Worm (Caenorhabditis elegans) whole organism, young adult: ENCODE results near the gene ckb-3.
"Not testable (repeated sequence)": the region's sequence is repeated elsewhere in the genome, so short reads cannot be mapped to it uniquely, and the experiment has no call there.

Experiments
- B0261.1 ChIP-seq: sonication (generic microtip); optimal IDR thresholded peaks from 2 replicates; lab custom pipeline; 2016; ENCODE audit warnings: mild to moderate bottlenecking, missing genetic modification characterization, moderate library complexity, missing compliant biosample characterization
- C06A6.2 ChIP-seq: fragments of 200-800 bp; sonication (Bioruptor generic); conservative IDR thresholded peaks from 2 replicates; pipeline ENCODE4 v1.3.6; 2022; ENCODE audit warnings: missing genetic modification characterization, missing compliant biosample characterization
- C17E4.6 ChIP-seq: fragments of 200-800 bp; sonication (Bioruptor generic); IDR thresholded peaks from 2 replicates; pipeline ENCODE4 v1.3.6; 2022; ENCODE audit warnings: missing genetic modification reagents, missing genetic modification characterization, missing compliant biosample characterization
- F22D6.2 ChIP-seq: sonication (generic microtip); optimal IDR thresholded peaks from 2 replicates; lab custom pipeline; 2016; ENCODE audit warnings: mild to moderate bottlenecking, missing genetic modification characterization, missing compliant biosample characterization
- F23B12.7 ChIP-seq: sonication (generic microtip); optimal IDR thresholded peaks from 2 replicates; lab custom pipeline; 2017; ENCODE audit warnings: missing genetic modification characterization, mild to moderate bottlenecking, missing compliant biosample characterization, antibody characterized with exemption, moderate library complexity; ENCODE audit not compliant: insufficient read depth
- F33H1.4 ChIP-seq: fragments of 200-800 bp; sonication (Bioruptor generic); IDR thresholded peaks from 2 replicates; pipeline ENCODE4 v1.3.6; 2022; ENCODE audit warnings: missing genetic modification reagents, missing genetic modification characterization, missing compliant biosample characterization
- K12H6.12 ChIP-seq: fragments of 200-800 bp; sonication (Bioruptor generic); optimal IDR thresholded peaks from 2 replicates; lab custom pipeline; 2018; ENCODE audit warnings: mild to moderate bottlenecking, missing genetic modification characterization, missing compliant biosample characterization
- Y53F4B.3 ChIP-seq: fragments of 200-800 bp; sonication (Bioruptor generic); IDR thresholded peaks from 2 replicates; pipeline ENCODE4 v1.3.6; 2022; ENCODE audit warnings: missing genetic modification reagents, missing genetic modification characterization, missing compliant biosample characterization
- Y53G8AR.9 ChIP-seq: fragments of 200-800 bp; sonication (Bioruptor generic); conservative IDR thresholded peaks from 2 replicates; pipeline ENCODE4 v1.3.6; 2022; ENCODE audit warnings: missing genetic modification reagents, missing genetic modification characterization, missing compliant biosample characterization
- Y56A3A.18 ChIP-seq: fragments of 200-800 bp; sonication (Bioruptor generic); IDR thresholded peaks from 2 replicates; pipeline ENCODE4 v1.3.6; 2022; ENCODE audit warnings: missing genetic modification reagents, missing genetic modification characterization, missing compliant biosample characterization
- Y95B8A.8 ChIP-seq: fragments of 200-800 bp; sonication (Bioruptor generic); IDR thresholded peaks from 2 replicates; pipeline ENCODE4 v1.3.6; 2022; ENCODE audit warnings: missing genetic modification reagents, missing genetic modification characterization, missing compliant biosample characterization
- ZK185.1 ChIP-seq: sonication (generic microtip); optimal IDR thresholded peaks from 2 replicates; lab custom pipeline; 2016; ENCODE audit warnings: mild to moderate bottlenecking, missing genetic modification characterization, missing compliant biosample characterization; ENCODE audit not compliant: poor library complexity, severe bottlenecking
- atf-7 ChIP-seq: sonication (generic microtip); optimal IDR thresholded peaks from 2 replicates; lab custom pipeline; 2017; ENCODE audit warnings: mild to moderate bottlenecking, missing genetic modification characterization, missing compliant biosample characterization
- attf-5 ChIP-seq: fragments of 200-800 bp; sonication (Bioruptor generic); optimal IDR thresholded peaks from 2 replicates; lab custom pipeline; 2018; ENCODE audit warnings: mild to moderate bottlenecking, missing genetic modification characterization, missing compliant biosample characterization
- cebp-2 ChIP-seq: fragments of 200-800 bp; sonication (Bioruptor generic); IDR thresholded peaks from 2 replicates; pipeline ENCODE4 v1.3.6; 2022; ENCODE audit warnings: missing genetic modification characterization, missing compliant biosample characterization
- ceh-40 ChIP-seq: fragments of 200-800 bp; sonication (Bioruptor generic); IDR thresholded peaks from 2 replicates; pipeline ENCODE4 v1.3.6; 2022; ENCODE audit warnings: missing genetic modification characterization, missing compliant biosample characterization
- chd-7 ChIP-seq: sonication (generic microtip); optimal IDR thresholded peaks from 2 replicates; lab custom pipeline; 2016; ENCODE audit warnings: mild to moderate bottlenecking, missing genetic modification characterization, moderate library complexity, missing compliant biosample characterization
- egl-44 ChIP-seq: fragments of 200-800 bp; sonication (Bioruptor generic); IDR thresholded peaks from 2 replicates; pipeline ENCODE4 v1.3.6; 2022; ENCODE audit warnings: missing genetic modification reagents, missing genetic modification characterization, missing compliant biosample characterization
- egrh-3 ChIP-seq: fragments of 200-800 bp; sonication (Bioruptor generic); IDR thresholded peaks from 2 replicates; pipeline ENCODE4 v1.3.6; 2022; ENCODE audit warnings: missing genetic modification reagents, missing genetic modification characterization, missing compliant biosample characterization
- ekl-4 ChIP-seq: fragments of 200-800 bp; sonication (Bioruptor generic); IDR thresholded peaks from 2 replicates; pipeline ENCODE4 v1.3.6; 2022; ENCODE audit warnings: missing genetic modification reagents, missing genetic modification characterization, missing compliant biosample characterization
- fkh-3 ChIP-seq: sonication (generic microtip); optimal IDR thresholded peaks from 2 replicates; lab custom pipeline; 2016; ENCODE audit warnings: mild to moderate bottlenecking, missing genetic modification characterization, missing compliant biosample characterization
- him-1 ChIP-seq: sonication (generic microtip); optimal IDR thresholded peaks from 2 replicates; lab custom pipeline; 2016; ENCODE audit warnings: missing genotype, missing genetic modification reagents, missing genetic modification characterization, missing compliant biosample characterization
- hlh-12 ChIP-seq: sonication (generic microtip); optimal IDR thresholded peaks from 2 replicates; lab custom pipeline; 2016; ENCODE audit warnings: missing genetic modification characterization, missing compliant biosample characterization
- hmg-1.2 ChIP-seq: fragments of 200-800 bp; sonication (Bioruptor generic); IDR thresholded peaks from 2 replicates; pipeline ENCODE4 v1.3.6; 2022; ENCODE audit warnings: missing genetic modification reagents, missing genetic modification characterization, missing compliant biosample characterization
- lin-40 ChIP-seq: sonication (generic microtip); optimal IDR thresholded peaks from 2 replicates; lab custom pipeline; 2016; ENCODE audit warnings: missing genetic modification characterization, mild to moderate bottlenecking, missing compliant biosample characterization, missing genotype, missing genetic modification reagents
- lsl-1 ChIP-seq: fragments of 200-800 bp; sonication (Bioruptor generic); optimal IDR thresholded peaks from 2 replicates; lab custom pipeline; 2018; ENCODE audit warnings: mild to moderate bottlenecking, missing genetic modification characterization, moderate library complexity, missing compliant biosample characterization
- madf-3 ChIP-seq: fragments of 200-800 bp; sonication (Bioruptor generic); IDR thresholded peaks from 2 replicates; pipeline ENCODE4 v1.3.6; 2022; ENCODE audit warnings: missing genetic modification reagents, missing genetic modification characterization, missing compliant biosample characterization
- madf-6 ChIP-seq: fragments of 200-800 bp; sonication (Bioruptor generic); IDR thresholded peaks from 2 replicates; pipeline ENCODE4 v1.3.6; 2022; ENCODE audit warnings: missing genetic modification reagents, missing genetic modification characterization, missing compliant biosample characterization
- madf-8 ChIP-seq: fragments of 200-800 bp; sonication (Bioruptor generic); conservative IDR thresholded peaks from 2 replicates; pipeline ENCODE4 v1.3.6; 2022; ENCODE audit warnings: missing genetic modification reagents, missing genetic modification characterization, missing compliant biosample characterization
- mcd-1 ChIP-seq: fragments of 200-800 bp; sonication (Bioruptor generic); IDR thresholded peaks from 2 replicates; pipeline ENCODE4 v1.3.6; 2022; ENCODE audit warnings: missing genetic modification reagents, missing genetic modification characterization, missing compliant biosample characterization
- mel-28 ChIP-seq: sonication (generic microtip); optimal IDR thresholded peaks from 2 replicates; lab custom pipeline; 2016; ENCODE audit warnings: borderline replicate concordance, mild to moderate bottlenecking, missing genetic modification characterization, missing compliant biosample characterization
- nhr-80 ChIP-seq: sonication (generic microtip); optimal IDR thresholded peaks from 2 replicates; lab custom pipeline; 2016; ENCODE audit warnings: missing genetic modification characterization, missing compliant biosample characterization
- rcor-1 ChIP-seq: fragments of 200-800 bp; sonication (Bioruptor generic); IDR thresholded peaks from 2 replicates; pipeline ENCODE4 v1.3.6; 2022; ENCODE audit warnings: missing genetic modification reagents, missing genetic modification characterization, missing compliant biosample characterization
- rec-8 ChIP-seq, 2 experiments: sonication (generic microtip); optimal IDR thresholded peaks; 2 replicates each; lab custom pipeline; 2016; ENCODE audit warnings: mild to moderate bottlenecking in 2 of 2, missing genetic modification characterization in 2 of 2, missing genetic modification reagents in 2 of 2, missing genotype in 2 of 2, missing biosample characterization in 1 of 2, missing compliant biosample characterization in 1 of 2, moderate library complexity in 1 of 2
- repo-1 ChIP-seq: sonication (generic microtip); optimal IDR thresholded peaks from 2 replicates; lab custom pipeline; 2017; ENCODE audit warnings: mild to moderate bottlenecking, missing genetic modification characterization, missing compliant biosample characterization
- rpc-1 ChIP-seq, 2 experiments: fragments of 150-350 bp in 1 of 2; sonication (generic microtip) in 1 of 2; optimal IDR thresholded peaks; 2 replicates each; lab custom pipeline; 2014 to 2018; ENCODE audit warnings: missing biosample characterization in 1 of 2, missing genetic modification characterization in 1 of 2, missing genetic modification reagents in 1 of 2, missing genotype in 1 of 2
- snpc-4 ChIP-seq, 5 experiments: fragments of 150-350 bp in 1 of 5; sonication (generic microtip) in 4 of 5; optimal IDR thresholded peaks; 2 replicates each; lab custom pipeline; 2014 to 2018; ENCODE audit warnings: missing genetic modification characterization in 5 of 5, missing biosample characterization in 3 of 5, antibody characterized with exemption in 2 of 5, mild to moderate bottlenecking in 2 of 5, missing compliant biosample characterization in 2 of 5, missing genotype in 2 of 5, moderate library complexity in 2 of 5, missing genetic modification reagents in 1 of 5
- somi-1 ChIP-seq: fragments of 200-800 bp; sonication (Bioruptor generic); optimal IDR thresholded peaks from 2 replicates; lab custom pipeline; 2018; ENCODE audit warnings: mild to moderate bottlenecking, missing genetic modification characterization, missing compliant biosample characterization
- tbx-9 ChIP-seq: sonication (generic microtip); optimal IDR thresholded peaks from 2 replicates; lab custom pipeline; 2016; ENCODE audit warnings: borderline replicate concordance, missing genetic modification characterization, inconsistent platforms, missing compliant biosample characterization
- ztf-18 ChIP-seq: sonication (generic microtip); optimal IDR thresholded peaks from 2 replicates; lab custom pipeline; 2016; ENCODE audit warnings: missing genotype, mild to moderate bottlenecking, missing genetic modification characterization, missing compliant biosample characterization
- ztf-25 ChIP-seq: fragments of 200-800 bp; sonication (Bioruptor generic); IDR thresholded peaks from 2 replicates; pipeline ENCODE4 v1.3.6; 2022; ENCODE audit warnings: missing genetic modification reagents, missing genetic modification characterization, missing compliant biosample characterization
- ztf-26 ChIP-seq: sonication (generic microtip); optimal IDR thresholded peaks from 2 replicates; lab custom pipeline; 2017; ENCODE audit warnings: missing genetic modification characterization, missing compliant biosample characterization
- ztf-28 ChIP-seq: fragments of 200-800 bp; sonication (Bioruptor generic); IDR thresholded peaks from 2 replicates; pipeline ENCODE4 v1.3.6; 2022; ENCODE audit warnings: missing genetic modification reagents, missing genetic modification characterization, missing compliant biosample characterization

ckb-3 gene

ce11 chrIII:4367649-4368048, 3.0 kb upstream of the ckb-3 start, which contains the start of gene ckb-2:
Gene ckb-2, plus strand, starts transcription at chrIII:4367949.
- TF ChIP-seq egrh-3 (GFP tag; lab: Robert Waterston, UW), result no peak
- no peak for TF ChIP-seq Y53F4B.3 (GFP tag; lab: Robert Waterston, UW)
- no peak for TF ChIP-seq nhr-80 (tag; lab: Kevin White, UChicago)
- no peak for TF ChIP-seq rpc-1 (optimal IDR thresholded peaks at IDR 0.05; lab: Kevin White, UChicago)
- no peak for TF ChIP-seq rpc-1 (tag; optimal IDR thresholded peaks at IDR 0.05; lab: Kevin White, UChicago)
- TF ChIP-seq tbx-9 (tag; lab: Kevin White, UChicago), result no peak
- TF ChIP-seq ceh-40 (GFP tag; lab: Robert Waterston, UW), result no peak
- TF ChIP-seq hlh-12, result no peak

- 0 out of 2 replicates have a peak, but pooled peaks have one; percentile 42 for TF ChIP-seq madf-3 (GFP tag; lab: Robert Waterston, UW)
- 0 out of 2 replicates have a peak, but pooled peaks have one; percentile 73 for TF ChIP-seq Y53G8AR.9 (GFP tag; lab: Robert Waterston, UW)
- TF ChIP-seq lin-40 (tag; lab: Kevin White, UChicago), result peak; percentile 73
- TF ChIP-seq B0261.1, result peak; percentile 71
- peak; percentile 45; the same call in 1 of the 2 replicates for TF ChIP-seq F33H1.4 (GFP tag; lab: Robert Waterston, UW)
- peak; percentile 80 for TF ChIP-seq K12H6.12
- TF ChIP-seq rcor-1, result peak; percentile 85
- peak; percentile 77 for TF ChIP-seq ZK185.1 (tag; lab: Kevin White, UChicago)
- TF ChIP-seq egl-44, result peak; percentile 76
- peak; percentile 55 for TF ChIP-seq fkh-3 (tag; lab: Kevin White, UChicago)
- peak; percentile 30 for TF ChIP-seq lsl-1
- peak; percentile 24 for TF ChIP-seq atf-7 (tag; lab: Kevin White, UChicago)
- peak; percentile 56 for TF ChIP-seq ztf-26 (tag; lab: Kevin White, UChicago)
- TF ChIP-seq egrh-3 (GFP tag; lab: Robert Waterston, UW), result peak; percentile 78
- peak; percentile 48; the same call in 1 of the 2 replicates for TF ChIP-seq ztf-25 (GFP tag; lab: Robert Waterston, UW)
- TF ChIP-seq repo-1, result peak; percentile 74
- peak; percentile 72; the same call in 1 of the 2 replicates for TF ChIP-seq madf-6 (GFP tag; lab: Robert Waterston, UW)
- peak; percentile 35 for TF ChIP-seq chd-7 (tag; lab: Kevin White, UChicago)
- TF ChIP-seq nhr-80 (tag; lab: Kevin White, UChicago), result peak; percentile 60
- peak; percentile 65 for TF ChIP-seq ztf-18 (tag; lab: Kevin White, UChicago)
- peak; percentile 64; the same call in 1 of the 2 replicates for TF ChIP-seq ekl-4 (GFP tag; lab: Robert Waterston, UW)
- peak in 1 of 2 experiments; percentile 32 for TF ChIP-seq rec-8 (tag; optimal IDR thresholded peaks at IDR 0.05; lab: Kevin White, UChicago)
- TF ChIP-seq Y56A3A.18 (GFP tag; lab: Robert Waterston, UW), result peak; percentile 62; the same call in 1 of the 2 replicates
- TF ChIP-seq C17E4.6, result peak; percentile 67; the same call in 1 of the 2 replicates
- TF ChIP-seq mcd-1 (GFP tag; lab: Robert Waterston, UW), result peak; percentile 80
- TF ChIP-seq somi-1 (GFP tag; lab: Kevin White, UChicago), result peak; percentile 45
- TF ChIP-seq rpc-1 (optimal IDR thresholded peaks at IDR 0.05; lab: Kevin White, UChicago), result peak; percentile 69
- peak; percentile 66 for TF ChIP-seq rpc-1 (tag; optimal IDR thresholded peaks at IDR 0.05; lab: Kevin White, UChicago)
- TF ChIP-seq hmg-1.2 (GFP tag; lab: Robert Waterston, UW), result peak; percentile 85
- TF ChIP-seq C06A6.2 (GFP tag; lab: Robert Waterston, UW), result peak; percentile 50; the same call in 1 of the 2 replicates
- TF ChIP-seq snpc-4 (GFP tag; optimal IDR thresholded peaks at IDR 0.05; lab: Kevin White, UChicago), result not testable (repeated sequence)
- peak in 2 of 4 experiments; percentile 44 to 65 for TF ChIP-seq snpc-4 (tag; optimal IDR thresholded peaks at IDR 0.05; lab: Kevin White, UChicago)
- TF ChIP-seq attf-5 (GFP tag; lab: Kevin White, UChicago), result peak; percentile 58
- TF ChIP-seq mel-28 (tag; lab: Kevin White, UChicago), result peak; percentile 33
- TF ChIP-seq cebp-2 (GFP tag; lab: Robert Waterston, UW), result 0 out of 2 replicates have a peak, but pooled peaks have one; percentile 7
- peak; percentile 6 for TF ChIP-seq him-1 (tag; lab: Kevin White, UChicago)
- peak; percentile 1 for TF ChIP-seq F22D6.2
- TF ChIP-seq madf-8 (GFP tag; lab: Robert Waterston, UW), result peak; percentile 29; the same call in 1 of the 2 replicates
- 0 out of 2 replicates have a peak, but pooled peaks have one; percentile 40 for TF ChIP-seq ztf-28 (GFP tag; lab: Robert Waterston, UW)
- TF ChIP-seq ceh-40 (GFP tag; lab: Robert Waterston, UW), result peak; percentile 51; the same call in 1 of the 2 replicates
- TF ChIP-seq Y95B8A.8 (GFP tag; lab: Robert Waterston, UW), result 0 out of 2 replicates have a peak, but pooled peaks have one; percentile 53
- peak; percentile 47 for TF ChIP-seq F23B12.7
Measured at ce11 chrIII:4369381-4369809, 1.3 kb upstream of the ckb-3 start.
